Worm (Caenorhabditis elegans) whole organism, L2 larva: ENCODE data around the gene Y57G11B.2.

Experiments used
- F13H6.1 ChIP-seq: sonication (generic microtip); optimal IDR thresholded peaks from 2 replicates; lab custom pipeline; 2016; ENCODE audit warnings: missing genetic modification characterization, missing compliant biosample characterization
- ama-1 ChIP-seq: fragments of 150-350 bp; optimal IDR thresholded peaks from 2 replicates; lab custom pipeline; 2018; ENCODE audit warnings: inconsistent platforms
- ceh-16 ChIP-seq: fragments of 150-350 bp; optimal IDR thresholded peaks from 2 replicates; lab custom pipeline; 2014; ENCODE audit warnings: missing biosample characterization, missing genetic modification characterization
- ceh-82 ChIP-seq: fragments of 150-350 bp; optimal IDR thresholded peaks from 2 replicates; lab custom pipeline; 2014; ENCODE audit warnings: missing biosample characterization, missing genetic modification characterization
- lin-39 ChIP-seq: fragments of 150-350 bp; optimal IDR thresholded peaks from 2 replicates; lab custom pipeline; 2014; ENCODE audit warnings: missing biosample characterization, missing genetic modification reagents, missing genetic modification characterization
- nhr-129 ChIP-seq: fragments of 150-350 bp; optimal IDR thresholded peaks from 2 replicates; lab custom pipeline; 2014; ENCODE audit warnings: missing biosample characterization, missing genetic modification characterization
- snpc-4 ChIP-seq: fragments of 150-350 bp; optimal IDR thresholded peaks from 2 replicates; lab custom pipeline; 2014; ENCODE audit warnings: missing biosample characterization, missing genetic modification characterization
- ztf-4 ChIP-seq: fragments of 150-350 bp; optimal IDR thresholded peaks from 2 replicates; lab custom pipeline; 2014; ENCODE audit warnings: missing biosample characterization, missing genetic modification characterization

DNA sequence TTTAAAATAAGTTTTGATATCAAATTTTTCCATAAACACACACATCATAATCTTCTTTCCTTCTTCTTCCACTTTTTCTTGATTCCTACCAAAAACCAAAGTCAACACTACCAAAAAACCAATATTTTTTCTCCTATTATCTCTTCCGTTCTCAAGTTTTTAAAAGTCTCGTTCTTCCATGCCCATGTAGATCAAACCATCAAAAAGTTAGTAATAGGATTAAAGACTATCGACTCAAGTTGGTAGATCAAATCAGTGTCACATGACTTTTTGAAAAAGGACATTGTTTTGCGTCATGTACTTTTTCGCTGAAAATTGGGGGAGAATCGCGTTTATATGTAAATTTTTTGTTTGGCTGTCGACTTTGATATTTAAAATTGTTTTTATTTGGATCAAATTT, 37.9 kb downstream of the Y57G11B.2 start:
- TF ChIP-seq ztf-4 (tag; lab: Kevin White, UChicago), result no peak
- TF ChIP-seq F13H6.1 (tag; lab: Kevin White, UChicago), result no peak
- TF ChIP-seq snpc-4 (tag; lab: Kevin White, UChicago), result no peak
- peak; percentile 41 for TF ChIP-seq nhr-129 (tag; lab: Kevin White, UChicago)
- no peak for TF ChIP-seq ama-1
- TF ChIP-seq ceh-16 (tag; lab: Kevin White, UChicago), result no peak
- no peak for TF ChIP-seq lin-39 (tag; lab: Kevin White, UChicago)
- no peak for TF ChIP-seq ceh-82 (tag; lab: Kevin White, UChicago)
